Worm (Caenorhabditis elegans) whole organism, L2 larva: ENCODE results near the gene sulp-7.
A peak's percentile ranks its signal among the peaks of the same experiment; 100 is the strongest.

Experiments used
- F13H6.1 ChIP-seq: sonication (generic microtip); optimal IDR thresholded peaks from 2 replicates; lab custom pipeline; 2016; ENCODE audit warnings: missing genetic modification characterization, missing compliant biosample characterization
- R02D3.7 ChIP-seq: fragments of 150-350 bp; optimal IDR thresholded peaks from 2 replicates; lab custom pipeline; 2014; ENCODE audit warnings: missing biosample characterization, missing genetic modification characterization
- Y55F3AM.14 ChIP-seq: fragments of 200-800 bp; sonication (Bioruptor generic); optimal IDR thresholded peaks from 2 replicates; lab custom pipeline; 2018; ENCODE audit warnings: mild to moderate bottlenecking, missing genetic modification characterization, missing compliant biosample characterization
- ZK546.5 ChIP-seq: sonication (generic microtip); optimal IDR thresholded peaks from 2 replicates; lab custom pipeline; 2017; ENCODE audit warnings: missing biosample characterization, missing genetic modification characterization
- alr-1 ChIP-seq: fragments of 150-350 bp; optimal IDR thresholded peaks from 2 replicates; lab custom pipeline; 2014; ENCODE audit warnings: missing biosample characterization, missing genetic modification characterization
- aly-2 ChIP-seq: fragments of 150-350 bp; optimal IDR thresholded peaks from 2 replicates; lab custom pipeline; 2014; ENCODE audit warnings: missing biosample characterization, missing genetic modification characterization
- blmp-1 ChIP-seq: sonication (generic microtip); optimal IDR thresholded peaks from 2 replicates; lab custom pipeline; 2017; ENCODE audit warnings: missing genetic modification characterization, mild to moderate bottlenecking, missing compliant biosample characterization, antibody characterized with exemption, moderate library complexity; ENCODE audit not compliant: insufficient read depth
- ceh-16 ChIP-seq: fragments of 150-350 bp; optimal IDR thresholded peaks from 2 replicates; lab custom pipeline; 2014; ENCODE audit warnings: missing biosample characterization, missing genetic modification characterization
- crh-2 ChIP-seq: sonication (generic microtip); optimal IDR thresholded peaks from 2 replicates; lab custom pipeline; 2017; ENCODE audit warnings: missing biosample characterization, missing genetic modification characterization
- dmd-4 ChIP-seq: sonication (generic microtip); optimal IDR thresholded peaks from 2 replicates; lab custom pipeline; 2017; ENCODE audit warnings: missing biosample characterization, missing genetic modification characterization
- egl-27 ChIP-seq: sonication (generic microtip); optimal IDR thresholded peaks from 3 replicates; lab custom pipeline; 2017; ENCODE audit warnings: missing biosample characterization, missing genetic modification reagents, missing genetic modification characterization
- elt-1 ChIP-seq: fragments of 150-350 bp; optimal IDR thresholded peaks from 2 replicates; lab custom pipeline; 2014; ENCODE audit warnings: missing biosample characterization, missing genetic modification characterization
- elt-3 ChIP-seq: sonication (generic microtip); optimal IDR thresholded peaks from 2 replicates; lab custom pipeline; 2017; ENCODE audit warnings: missing biosample characterization, missing genetic modification characterization
- fos-1 ChIP-seq: fragments of 150-350 bp; optimal IDR thresholded peaks from 2 replicates; lab custom pipeline; 2014; ENCODE audit warnings: missing biosample characterization, missing genetic modification characterization
- lin-11 ChIP-seq: fragments of 150-350 bp; sonication (generic microtip); optimal IDR thresholded peaks from 2 replicates; lab custom pipeline; 2014; ENCODE audit warnings: missing biosample characterization, missing genetic modification characterization, inconsistent platforms, mixed read lengths
- lin-39 ChIP-seq: fragments of 150-350 bp; optimal IDR thresholded peaks from 2 replicates; lab custom pipeline; 2014; ENCODE audit warnings: missing biosample characterization, missing genetic modification reagents, missing genetic modification characterization
- lsy-2 ChIP-seq, 2 experiments: fragments of 150-350 bp in 1 of 2; sonication (generic microtip) in 1 of 2; optimal IDR thresholded peaks; 2 replicates each; lab custom pipeline; 2014 to 2017; ENCODE audit warnings: missing biosample characterization in 2 of 2, missing genetic modification characterization in 2 of 2
- mab-5 ChIP-seq: fragments of 150-350 bp; optimal IDR thresholded peaks from 2 replicates; lab custom pipeline; 2014; ENCODE audit warnings: missing biosample characterization, missing genetic modification characterization
- mbf-1 ChIP-seq: sonication (generic microtip); optimal IDR thresholded peaks from 2 replicates; lab custom pipeline; 2017; ENCODE audit warnings: missing biosample characterization, missing genetic modification characterization
- nhr-11 ChIP-seq: fragments of 150-350 bp; optimal IDR thresholded peaks from 2 replicates; lab custom pipeline; 2014; ENCODE audit warnings: missing biosample characterization, missing genetic modification characterization
- nhr-21 ChIP-seq: fragments of 150-350 bp; optimal IDR thresholded peaks from 2 replicates; lab custom pipeline; 2014; ENCODE audit warnings: missing biosample characterization, missing genetic modification characterization
- nhr-23 ChIP-seq: fragments of 150-350 bp; optimal IDR thresholded peaks from 2 replicates; lab custom pipeline; 2014; ENCODE audit warnings: missing biosample characterization, missing genetic modification reagents, missing genetic modification characterization
- nhr-237 ChIP-seq: fragments of 150-350 bp; optimal IDR thresholded peaks from 2 replicates; lab custom pipeline; 2014; ENCODE audit warnings: missing biosample characterization, missing genetic modification characterization
- nhr-25 ChIP-seq: fragments of 150-350 bp; sonication (generic microtip); optimal IDR thresholded peaks from 3 replicates; lab custom pipeline; 2014; ENCODE audit warnings: missing biosample characterization, missing genetic modification characterization
- nhr-6 ChIP-seq: fragments of 150-350 bp; optimal IDR thresholded peaks from 2 replicates; lab custom pipeline; 2014; ENCODE audit warnings: missing biosample characterization, missing genetic modification characterization
- nhr-77 ChIP-seq: fragments of 150-350 bp; optimal IDR thresholded peaks from 2 replicates; lab custom pipeline; 2014; ENCODE audit warnings: missing biosample characterization, missing genetic modification characterization
- peb-1 ChIP-seq: fragments of 150-350 bp; optimal IDR thresholded peaks from 2 replicates; lab custom pipeline; 2014; ENCODE audit warnings: missing biosample characterization, missing genetic modification characterization
- sem-4 ChIP-seq: fragments of 150-350 bp; optimal IDR thresholded peaks from 2 replicates; lab custom pipeline; 2014; ENCODE audit warnings: missing biosample characterization, missing genetic modification reagents, missing genetic modification characterization
- skn-1 ChIP-seq: sonication (generic microtip); optimal IDR thresholded peaks from 2 replicates; lab custom pipeline; 2017; ENCODE audit warnings: missing biosample characterization, missing genetic modification characterization
- sma-9 ChIP-seq, 2 experiments: fragments of 150-350 bp in 1 of 2; sonication (generic microtip) in 1 of 2; optimal IDR thresholded peaks; 2 replicates each; lab custom pipeline; 2014 to 2016; ENCODE audit warnings: missing genetic modification characterization in 2 of 2, mild to moderate bottlenecking in 1 of 2, missing biosample characterization in 1 of 2, missing compliant biosample characterization in 1 of 2, missing genetic modification reagents in 1 of 2, moderate library complexity in 1 of 2
- snpc-4 ChIP-seq: fragments of 150-350 bp; optimal IDR thresholded peaks from 2 replicates; lab custom pipeline; 2014; ENCODE audit warnings: missing biosample characterization, missing genetic modification characterization
- unc-55 ChIP-seq: fragments of 150-350 bp; sonication (generic microtip); optimal IDR thresholded peaks from 3 replicates; lab custom pipeline; 2014; ENCODE audit warnings: missing biosample characterization, missing genetic modification reagents, missing genetic modification characterization
- zag-1 ChIP-seq: fragments of 150-350 bp; optimal IDR thresholded peaks from 2 replicates; lab custom pipeline; 2014; ENCODE audit warnings: missing biosample characterization, missing genetic modification characterization
- ztf-11 ChIP-seq: sonication (generic microtip); optimal IDR thresholded peaks from 2 replicates; lab custom pipeline; 2017; ENCODE audit warnings: missing biosample characterization, missing genetic modification characterization

sulp-7 gene

ce11 chrX:11120808-11121207, 40.3 kb downstream of the sulp-7 start, which contains the start of gene R08B4.3:
R08B4.3 (minus strand) TSS chrX:11121005.
- TF ChIP-seq lin-39 (tag; lab: Kevin White, UChicago) (no peak), alr-1 (tag; lab: Kevin White, UChicago) (peak; percentile 40)
- TF ChIP-seq, all 48 proteins: peak for 1

DNA sequence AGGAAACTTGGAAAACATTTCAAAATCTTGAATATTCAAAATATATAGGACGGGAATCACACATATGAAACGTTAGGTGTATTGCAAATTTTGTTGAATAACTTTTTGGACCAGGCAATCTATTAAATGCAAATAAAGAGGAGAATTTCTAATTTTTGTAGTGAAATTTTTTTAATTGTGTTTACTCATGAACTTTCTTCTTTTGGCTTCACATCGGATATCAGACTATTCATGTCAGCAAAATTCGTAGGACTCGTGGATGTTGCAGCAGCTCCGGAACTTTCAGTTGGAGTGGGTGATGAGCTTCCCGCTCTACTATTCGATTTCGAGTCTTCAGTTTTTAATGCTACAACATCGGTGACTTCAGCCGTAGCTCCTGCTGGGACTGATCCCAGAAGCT, 41.9 kb downstream of the sulp-7 start:
- TF ChIP-seq mbf-1 (tag; lab: Kevin White, UChicago): no peak
- no peak for TF ChIP-seq skn-1 (tag; lab: Kevin White, UChicago)
- TF ChIP-seq lin-11 (tag; lab: Kevin White, UChicago): no peak
- no peak for TF ChIP-seq dmd-4
- no peak for TF ChIP-seq aly-2 (tag; lab: Kevin White, UChicago)
- TF ChIP-seq Y55F3AM.14: no peak
- no peak for TF ChIP-seq sem-4 (tag; lab: Kevin White, UChicago)
- TF ChIP-seq peb-1: no peak
- no peak for TF ChIP-seq nhr-23
- TF ChIP-seq elt-1: no peak
- TF ChIP-seq nhr-21 (tag; lab: Kevin White, UChicago): no peak
- TF ChIP-seq zag-1 (tag; lab: Kevin White, UChicago): no peak
- TF ChIP-seq ztf-11: no peak
- no peak for TF ChIP-seq egl-27
- TF ChIP-seq blmp-1: no peak
- no peak for TF ChIP-seq ZK546.5 (tag; lab: Kevin White, UChicago)
- TF ChIP-seq, all 48 proteins: peak for 0

DNA sequence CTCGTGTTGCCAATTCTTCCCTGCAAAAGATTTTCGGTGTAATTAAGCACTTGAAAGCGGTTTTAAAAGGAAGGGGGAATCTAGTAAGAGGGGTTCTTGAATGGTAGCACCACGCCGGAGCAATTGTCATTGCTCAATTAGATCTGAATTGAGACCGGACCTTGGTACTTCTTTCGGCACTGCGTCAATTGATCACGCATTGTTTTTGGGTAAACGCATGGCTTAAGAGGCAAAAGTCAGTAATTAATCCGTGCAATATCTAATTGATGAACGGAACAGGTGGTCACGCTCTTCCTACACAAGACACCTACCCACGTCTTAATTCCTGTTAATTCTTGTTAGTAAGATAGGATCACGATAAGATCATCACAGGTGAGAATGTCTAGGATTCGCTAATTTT, 43.5 kb downstream of the sulp-7 start:
- TF ChIP-seq unc-55: no peak

DNA sequence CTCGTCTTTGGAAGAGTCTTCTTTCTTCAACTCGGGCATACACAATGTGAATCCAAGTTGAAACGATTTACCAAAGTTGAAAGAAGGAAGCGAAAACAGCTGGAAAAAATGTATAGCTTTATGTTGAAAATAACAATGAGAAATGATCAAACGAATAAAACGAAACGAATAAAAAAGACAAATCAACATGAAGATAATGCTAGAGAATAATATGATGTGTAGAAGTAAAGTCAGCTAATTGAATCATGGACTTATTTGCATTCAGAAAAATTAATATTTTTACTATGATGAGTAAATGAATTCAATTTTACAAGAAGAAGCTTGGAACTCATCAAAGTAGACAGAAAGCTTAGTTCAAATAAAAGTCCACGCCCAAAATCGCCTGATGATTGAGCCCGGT, 45.0 kb downstream of the sulp-7 start, which contains the start of gene alr-1:
Gene alr-1, minus strand, starts transcription at position 101 of the 400 bp plus-strand sequence.
- TF ChIP-seq snpc-4 (tag; lab: Kevin White, UChicago) (no peak), aly-2 (tag; lab: Kevin White, UChicago) (no peak), crh-2 (tag; lab: Kevin White, UChicago) (no peak), lin-39 (tag; lab: Kevin White, UChicago) (no peak), peb-1 (no peak), nhr-6 (tag; lab: Kevin White, UChicago) (no peak), lsy-2 (tag; optimal IDR thresholded peaks at IDR 0.05; lab: Kevin White, UChicago) (no peak), R02D3.7 (tag; lab: Kevin White, UChicago) (no peak), egl-27 (no peak), ztf-11 (no peak), Y55F3AM.14 (no peak)

ce11 chrX:11126259-11126658, 45.8 kb downstream of the sulp-7 start:
- TF ChIP-seq sma-9 (GFP tag; optimal IDR thresholded peaks at IDR 0.05; lab: Kevin White, UChicago) (no peak), sma-9 (tag; optimal IDR thresholded peaks at IDR 0.05; lab: Kevin White, UChicago) (no peak), F13H6.1 (tag; lab: Kevin White, UChicago) (no peak), elt-3 (no peak), crh-2 (tag; lab: Kevin White, UChicago) (no peak), ceh-16 (tag; lab: Kevin White, UChicago) (no peak)
- TF ChIP-seq, all 48 proteins: peak for 0

DNA sequence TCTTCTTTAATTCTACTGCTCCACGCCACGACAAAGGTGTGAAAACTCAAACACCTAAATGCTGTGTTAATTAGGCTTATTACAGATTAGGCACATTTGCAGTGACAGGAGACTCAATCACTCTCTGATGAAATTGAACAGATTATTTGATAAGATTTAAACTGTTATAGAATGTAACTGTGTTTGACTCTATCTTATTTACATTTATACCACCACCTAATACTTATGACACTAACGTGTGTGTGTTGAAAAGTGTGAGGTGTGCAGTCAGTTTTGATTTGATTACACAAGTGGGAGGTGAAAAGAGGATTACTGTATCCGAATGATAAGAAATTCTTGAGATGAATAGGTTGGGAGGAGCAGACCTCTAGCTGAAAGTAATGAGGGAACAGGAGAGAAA, 51.8 kb downstream of the sulp-7 start:
- TF ChIP-seq fos-1 (peak; percentile 26), dmd-4 (no peak), nhr-11 (tag; lab: Kevin White, UChicago) (no peak)

- TF ChIP-seq nhr-6 (tag; lab: Kevin White, UChicago) (no peak), alr-1 (tag; lab: Kevin White, UChicago) (peak; percentile 64), nhr-25 (tag; lab: Kevin White, UChicago) (no peak), mbf-1 (tag; lab: Kevin White, UChicago) (no peak), dmd-4 (no peak), unc-55 (peak; percentile 64), mab-5 (tag; lab: Kevin White, UChicago) (peak; percentile 72), peb-1 (no peak), skn-1 (tag; lab: Kevin White, UChicago) (no peak), zag-1 (tag; lab: Kevin White, UChicago) (no peak), nhr-77 (no peak), fos-1 (no peak), nhr-237 (tag; lab: Kevin White, UChicago) (no peak)
- TF ChIP-seq, all 48 proteins: peak for 3
These were observed 54.4 kb downstream of the sulp-7 start for ce11 chrX:11134750-11135394.
